Fruit fly (Drosophila melanogaster) whole organism, adult: Measurements from ENCODE around the gene tup.

Experiments
- CG11617 ChIP-seq: fragments of 200-800 bp; sonication (Bioruptor generic); optimal IDR thresholded peaks from 2 replicates; lab custom pipeline; 2017; ENCODE audit warnings: mild to moderate bottlenecking, missing biosample characterization, missing genetic modification reagents, missing genetic modification characterization
- CG12768 ChIP-seq: fragments of 200-800 bp; sonication (Bioruptor generic); optimal IDR thresholded peaks from 2 replicates; lab custom pipeline; 2017; ENCODE audit warnings: missing biosample characterization, missing genetic modification characterization, mild to moderate bottlenecking, moderate library complexity, missing genetic modification reagents
- CG14711 ChIP-seq: fragments of 200-800 bp; sonication (Bioruptor generic); optimal IDR thresholded peaks from 2 replicates; lab custom pipeline; 2018; ENCODE audit warnings: missing biosample characterization, mild to moderate bottlenecking, missing genetic modification characterization, moderate library complexity
- CG1620 ChIP-seq: fragments of 200-800 bp; sonication (Bioruptor generic); optimal IDR thresholded peaks from 2 replicates; lab custom pipeline; 2016; ENCODE audit warnings: missing biosample characterization, missing genetic modification characterization
- CG33017 ChIP-seq: fragments of 200-800 bp; sonication (Bioruptor generic); optimal IDR thresholded peaks from 2 replicates; lab custom pipeline; 2018; ENCODE audit warnings: missing biosample characterization, mild to moderate bottlenecking, missing genetic modification characterization, moderate library complexity
- CG5204 ChIP-seq: fragments of 200-800 bp; sonication (Bioruptor generic); optimal IDR thresholded peaks from 2 replicates; lab custom pipeline; 2016; ENCODE audit warnings: missing biosample characterization, missing genetic modification characterization
- CG7045 ChIP-seq: fragments of 200-800 bp; sonication (Bioruptor generic); optimal IDR thresholded peaks from 2 replicates; lab custom pipeline; 2017; ENCODE audit warnings: missing biosample characterization, mild to moderate bottlenecking, missing genetic modification characterization
- CG7101 ChIP-seq: fragments of 200-800 bp; sonication (Bioruptor generic); optimal IDR thresholded peaks from 2 replicates; lab custom pipeline; 2018; ENCODE audit warnings: missing biosample characterization, mild to moderate bottlenecking, missing genetic modification characterization, moderate library complexity
- Clk ChIP-seq: fragments of 200-800 bp; sonication (Bioruptor generic); optimal IDR thresholded peaks from 2 replicates; lab custom pipeline; 2017; ENCODE audit warnings: missing biosample characterization, missing genetic modification characterization
- Crg-1 ChIP-seq: fragments of 200-800 bp; sonication (Bioruptor generic); optimal IDR thresholded peaks from 2 replicates; lab custom pipeline; 2016; ENCODE audit warnings: missing biosample characterization, missing genetic modification characterization
- Hr96 ChIP-seq: fragments of 200-800 bp; sonication (Bioruptor generic); optimal IDR thresholded peaks from 2 replicates; lab custom pipeline; 2016; ENCODE audit warnings: missing biosample characterization, missing genetic modification characterization
- Mnt ChIP-seq: fragments of 200-800 bp; sonication (Bioruptor generic); optimal IDR thresholded peaks from 2 replicates; lab custom pipeline; 2016; ENCODE audit warnings: missing biosample characterization, mild to moderate bottlenecking, missing genetic modification characterization
- bab1 ChIP-seq: fragments of 200-800 bp; sonication (Bioruptor generic); optimal IDR thresholded peaks from 3 replicates; lab custom pipeline; 2019; ENCODE audit warnings: missing biosample characterization, mild to moderate bottlenecking, missing genetic modification characterization, moderate library complexity
- cic ChIP-seq: fragments of 200-800 bp; sonication (Bioruptor generic); optimal IDR thresholded peaks from 2 replicates; lab custom pipeline; 2017; ENCODE audit warnings: missing biosample characterization, mild to moderate bottlenecking, missing genetic modification characterization, moderate library complexity
- cnc ChIP-seq, 2 experiments: fragments of >200 bp; optimal IDR thresholded peaks; 2 replicates each; lab custom pipeline; 2017
- kay ChIP-seq: fragments of 200-800 bp; sonication (Bioruptor generic); peaks from one replicate; lab custom pipeline; 2016; ENCODE audit warnings: missing biosample characterization, missing genetic modification characterization, borderline replicate concordance
- ovo ChIP-seq: fragments of 200-800 bp; sonication (Bioruptor generic); optimal IDR thresholded peaks from 2 replicates; lab custom pipeline; 2016; ENCODE audit warnings: missing biosample characterization, missing genetic modification characterization
- pad ChIP-seq: fragments of 200-800 bp; sonication (Bioruptor generic); optimal IDR thresholded peaks from 3 replicates; lab custom pipeline; 2017; ENCODE audit warnings: missing biosample characterization, missing genetic modification characterization, mild to moderate bottlenecking, moderate library complexity, missing genetic modification reagents
- tj ChIP-seq: fragments of 200-800 bp; sonication (Bioruptor generic); optimal IDR thresholded peaks from 3 replicates; lab custom pipeline; 2017; ENCODE audit warnings: missing biosample characterization, mild to moderate bottlenecking, missing genetic modification characterization, moderate library complexity
- toe ChIP-seq: fragments of 200-800 bp; sonication (Bioruptor generic); optimal IDR thresholded peaks from 2 replicates; lab custom pipeline; 2016; ENCODE audit warnings: missing biosample characterization, missing genetic modification characterization

tup gene

dm6 chr2L:18900976-18901375 is 19.9 kb upstream of the tup start:
- TF ChIP-seq cnc (optimal IDR thresholded peaks at IDR 0.05; lab: Kevin White, UChicago), result no peak
- no peak for TF ChIP-seq CG33017 (tag; lab: Kevin White, UChicago)
- TF ChIP-seq cic, result no peak
- no peak for TF ChIP-seq ovo
- TF ChIP-seq pad (GFP tag; lab: Kevin White, UChicago), result no peak
- no peak for TF ChIP-seq toe (GFP tag; lab: Kevin White, UChicago)
- no peak for TF ChIP-seq Hr96 (GFP tag; lab: Kevin White, UChicago)
- TF ChIP-seq CG14711 (tag; lab: Kevin White, UChicago), result no peak
- no peak for TF ChIP-seq Crg-1 (GFP tag; lab: Kevin White, UChicago)

dm6 chr2L:18899862-18900261 is 18.8 kb upstream of the tup start:
- no peak for TF ChIP-seq CG11617 (GFP tag; lab: Kevin White, UChicago)
- no peak for TF ChIP-seq Crg-1 (GFP tag; lab: Kevin White, UChicago)
- TF ChIP-seq bab1, result no peak
- TF ChIP-seq Hr96 (GFP tag; lab: Kevin White, UChicago), result no peak
- no peak for TF ChIP-seq CG7045 (GFP tag; lab: Kevin White, UChicago)
- no peak for TF ChIP-seq CG14711 (tag; lab: Kevin White, UChicago)
- no peak for TF ChIP-seq ovo
- TF ChIP-seq tj (GFP tag; lab: Kevin White, UChicago), result no peak

- TF ChIP-seq CG5204 (GFP tag; lab: Kevin White, UChicago) (no peak), bab1 (no peak), CG14711 (tag; lab: Kevin White, UChicago) (no peak), cnc (optimal IDR thresholded peaks at IDR 0.05; lab: Kevin White, UChicago) (no peak), ovo (no peak), toe (GFP tag; lab: Kevin White, UChicago) (no peak), CG11617 (GFP tag; lab: Kevin White, UChicago) (no peak), CG7101 (tag; lab: Kevin White, UChicago) (no peak), CG7045 (GFP tag; lab: Kevin White, UChicago) (no peak)
Observed at dm6 chr2L:18899254-18899653, 18.2 kb upstream of the tup start.

dm6 chr2L:18897992-18898391 is 16.9 kb upstream of the tup start:
- TF ChIP-seq kay (GFP tag; lab: Kevin White, UChicago), result no peak
- no peak for TF ChIP-seq CG33017 (tag; lab: Kevin White, UChicago)
- TF ChIP-seq tj (GFP tag; lab: Kevin White, UChicago), result no peak
- TF ChIP-seq CG12768 (GFP tag; lab: Kevin White, UChicago), result no peak
- no peak for TF ChIP-seq Crg-1 (GFP tag; lab: Kevin White, UChicago)
- TF ChIP-seq cic, result no peak
- TF ChIP-seq Mnt (GFP tag; lab: Kevin White, UChicago), result no peak
- no peak for TF ChIP-seq pad (GFP tag; lab: Kevin White, UChicago)
- TF ChIP-seq cnc (optimal IDR thresholded peaks at IDR 0.05; lab: Kevin White, UChicago), result no peak
- TF ChIP-seq CG7101 (tag; lab: Kevin White, UChicago), result no peak
- no peak for TF ChIP-seq toe (GFP tag; lab: Kevin White, UChicago)
- no peak for TF ChIP-seq Hr96 (GFP tag; lab: Kevin White, UChicago)
- TF ChIP-seq ovo, result no peak
- TF ChIP-seq CG11617 (GFP tag; lab: Kevin White, UChicago), result no peak
- no peak for TF ChIP-seq CG5204 (GFP tag; lab: Kevin White, UChicago)
- no peak for TF ChIP-seq CG7045 (GFP tag; lab: Kevin White, UChicago)
- no peak for TF ChIP-seq Clk (GFP tag; lab: Kevin White, UChicago)
- no peak for TF ChIP-seq CG14711 (tag; lab: Kevin White, UChicago)
- no peak for TF ChIP-seq bab1
- no peak for TF ChIP-seq CG1620 (GFP tag; lab: Kevin White, UChicago)

dm6 chr2L:18896818-18897578 is 15.9 kb upstream of the tup start:
- TF ChIP-seq tj (GFP tag; lab: Kevin White, UChicago) (no peak), Hr96 (GFP tag; lab: Kevin White, UChicago) (no peak), toe (GFP tag; lab: Kevin White, UChicago) (no peak), kay (GFP tag; lab: Kevin White, UChicago) (no peak), CG11617 (GFP tag; lab: Kevin White, UChicago) (no peak), CG1620 (GFP tag; lab: Kevin White, UChicago) (no peak), ovo (no peak), Mnt (GFP tag; lab: Kevin White, UChicago) (no peak), pad (GFP tag; lab: Kevin White, UChicago) (no peak), CG7045 (GFP tag; lab: Kevin White, UChicago) (no peak), CG14711 (tag; lab: Kevin White, UChicago) (no peak), cic (no peak), bab1 (no peak), Clk (GFP tag; lab: Kevin White, UChicago) (no peak), cnc (optimal IDR thresholded peaks at IDR 0.05; lab: Kevin White, UChicago) (no peak), CG33017 (tag; lab: Kevin White, UChicago) (no peak), CG5204 (GFP tag; lab: Kevin White, UChicago) (no peak), CG12768 (GFP tag; lab: Kevin White, UChicago) (no peak), Crg-1 (GFP tag; lab: Kevin White, UChicago) (no peak)

dm6 chr2L:18896371-18896770 is 15.3 kb upstream of the tup start:
- TF ChIP-seq CG14711 (tag; lab: Kevin White, UChicago) (no peak), CG11617 (GFP tag; lab: Kevin White, UChicago) (no peak), CG7045 (GFP tag; lab: Kevin White, UChicago) (no peak), Hr96 (GFP tag; lab: Kevin White, UChicago) (no peak), Crg-1 (GFP tag; lab: Kevin White, UChicago) (no peak), CG12768 (GFP tag; lab: Kevin White, UChicago) (no peak), pad (GFP tag; lab: Kevin White, UChicago) (no peak), ovo (no peak)
